Fruit fly (Drosophila melanogaster) whole organism, embryonic: ENCODE data around the gene msd1.

Source experiments
- Atf6 ChIP-seq: fragments of 200-800 bp; sonication (Bioruptor generic); IDR thresholded peaks from 2 replicates; pipeline ENCODE4 v1.3.6; 2022; ENCODE audit warnings: missing biosample characterization, missing genetic modification characterization
- CG11696 ChIP-seq: fragments of 200-800 bp; sonication (Bioruptor generic); IDR thresholded peaks from 2 replicates; pipeline ENCODE4 v1.3.6; 2022; ENCODE audit warnings: missing biosample characterization, missing genetic modification characterization
- CG12219 ChIP-seq: fragments of 200-800 bp; sonication (Bioruptor generic); optimal IDR thresholded peaks from 3 replicates; lab custom pipeline; 2018; ENCODE audit warnings: missing biosample characterization, mild to moderate bottlenecking, missing genetic modification characterization
- CG12769 ChIP-seq: fragments of 200-800 bp; sonication (Bioruptor generic); optimal IDR thresholded peaks from 2 replicates; lab custom pipeline; 2019; ENCODE audit warnings: missing biosample characterization, mild to moderate bottlenecking, missing genetic modification characterization, moderate library complexity
- CG14441 ChIP-seq: fragments of 200-800 bp; sonication (Bioruptor generic); IDR thresholded peaks from 2 replicates; pipeline ENCODE4 v1.3.6; 2022; ENCODE audit warnings: missing biosample characterization, missing genetic modification characterization
- CG16863 ChIP-seq: fragments of 200-800 bp; sonication (Bioruptor generic); optimal IDR thresholded peaks from 3 replicates; lab custom pipeline; 2016; ENCODE audit warnings: missing biosample characterization, missing genetic modification characterization
- CG17385 ChIP-seq: fragments of 200-800 bp; sonication (Bioruptor generic); optimal IDR thresholded peaks from 3 replicates; lab custom pipeline; 2018; ENCODE audit warnings: missing biosample characterization, mild to moderate bottlenecking, missing genetic modification characterization
- CG17612 ChIP-seq: fragments of 200-800 bp; sonication (Bioruptor generic); IDR thresholded peaks from 2 replicates; pipeline ENCODE4 v1.3.6; 2022; ENCODE audit warnings: missing biosample characterization, missing genetic modification characterization
- CG2120 ChIP-seq: fragments of 200-800 bp; sonication (Bioruptor generic); optimal IDR thresholded peaks from 3 replicates; lab custom pipeline; 2016; ENCODE audit warnings: missing biosample characterization, missing genetic modification characterization
- CG2678 ChIP-seq: fragments of 200-800 bp; sonication (Bioruptor generic); optimal IDR thresholded peaks from 3 replicates; lab custom pipeline; 2019; ENCODE audit warnings: missing biosample characterization, mild to moderate bottlenecking, missing genetic modification characterization, moderate library complexity
- CG3281 ChIP-seq: fragments of 200-800 bp; sonication (Bioruptor generic); optimal IDR thresholded peaks from 3 replicates; lab custom pipeline; 2017; ENCODE audit warnings: missing biosample characterization, mild to moderate bottlenecking, missing genetic modification characterization
- CG34376 ChIP-seq: fragments of 200-800 bp; sonication (Bioruptor generic); optimal IDR thresholded peaks from 2 replicates; lab custom pipeline; 2018; ENCODE audit warnings: missing biosample characterization, mild to moderate bottlenecking, missing genetic modification characterization
- CG7556 ChIP-seq: fragments of 200-800 bp; sonication (Bioruptor generic); optimal IDR thresholded peaks from 2 replicates; lab custom pipeline; 2017; ENCODE audit warnings: missing biosample characterization, mild to moderate bottlenecking, missing genetic modification characterization
- CG9727 ChIP-seq: fragments of 200-800 bp; sonication (Bioruptor generic); optimal IDR thresholded peaks from 3 replicates; lab custom pipeline; 2017; ENCODE audit warnings: missing biosample characterization, mild to moderate bottlenecking, missing genetic modification characterization
- CG9932 ChIP-seq: fragments of 200-800 bp; sonication (Bioruptor generic); IDR thresholded peaks from 2 replicates; pipeline ENCODE4 v1.3.6; 2022; ENCODE audit warnings: missing biosample characterization, missing genetic modification characterization
- CTCF ChIP-seq: fragments of 200-800 bp; sonication (Bioruptor generic); optimal IDR thresholded peaks from 2 replicates; lab custom pipeline; 2017; ENCODE audit warnings: missing biosample characterization, mild to moderate bottlenecking, missing genetic modification characterization, moderate library complexity
- Dbx ChIP-seq: fragments of 200-800 bp; sonication (Bioruptor generic); IDR thresholded peaks from 3 replicates; pipeline ENCODE4 v1.3.6; 2022; ENCODE audit warnings: missing biosample characterization, missing genetic modification characterization
- Dek ChIP-seq: fragments of 200-800 bp; sonication (Bioruptor generic); optimal IDR thresholded peaks from 3 replicates; lab custom pipeline; 2019; ENCODE audit warnings: missing biosample characterization, mild to moderate bottlenecking, missing genetic modification characterization, moderate library complexity
- Fer1 ChIP-seq: fragments of 200-800 bp; sonication (Bioruptor generic); optimal IDR thresholded peaks from 2 replicates; lab custom pipeline; 2017; ENCODE audit warnings: missing biosample characterization, mild to moderate bottlenecking, missing genetic modification characterization
- GATAe ChIP-seq: fragments of 200-800 bp; sonication (Bioruptor generic); conservative IDR thresholded peaks from 2 replicates; pipeline ENCODE4 v1.3.6; 2022; ENCODE audit warnings: missing biosample characterization, missing genetic modification characterization
- HLH3B ChIP-seq: fragments of 200-800 bp; sonication (Bioruptor generic); IDR thresholded peaks from 2 replicates; pipeline ENCODE4 v1.3.6; 2022; ENCODE audit warnings: missing biosample characterization, missing genetic modification characterization
- Hr78 ChIP-seq, 2 experiments: fragments of 200-800 bp in 1 of 2; fragments of >200 bp in 1 of 2; sonication (Bioruptor generic) in 1 of 2; optimal IDR thresholded peaks; 2 replicates each; lab custom pipeline; 2017 to 2019; ENCODE audit warnings: missing biosample characterization in 2 of 2, missing genetic modification characterization in 2 of 2, mild to moderate bottlenecking in 1 of 2, moderate library complexity in 1 of 2
- Med ChIP-seq: fragments of 200-800 bp; sonication (Bioruptor generic); peaks from one replicate; lab custom pipeline; 2016; ENCODE audit warnings: missing biosample characterization, missing genetic modification characterization, mild to moderate bottlenecking, inconsistent platforms, moderate library complexity
- Meics ChIP-seq: fragments of 200-800 bp; sonication (Bioruptor generic); optimal IDR thresholded peaks from 2 replicates; lab custom pipeline; 2017; ENCODE audit warnings: missing biosample characterization, mild to moderate bottlenecking, missing genetic modification characterization
- PHDP ChIP-seq: fragments of 200-800 bp; sonication (Bioruptor generic); optimal IDR thresholded peaks from 3 replicates; lab custom pipeline; 2018; ENCODE audit warnings: missing biosample characterization, mild to moderate bottlenecking, missing genetic modification characterization, moderate library complexity
- Trl ChIP-seq, 3 experiments: fragments of >200 bp in 2 of 3; fragments of 200-800 bp in 1 of 3; sonication (Bioruptor generic) in 1 of 3; optimal IDR thresholded peaks; 2 replicates in 1 of 3; 3 replicates in 2 of 3; lab custom pipeline; 2016 to 2017; ENCODE audit warnings: missing biosample characterization in 1 of 3, missing genetic modification characterization in 1 of 3
- Xrp1 ChIP-seq: fragments of 200-800 bp; sonication (Bioruptor generic); IDR thresholded peaks from 2 replicates; pipeline ENCODE4 v1.3.6; 2022; ENCODE audit warnings: missing biosample characterization, missing genetic modification characterization
- cg ChIP-seq: fragments of 200-800 bp; sonication (Bioruptor generic); optimal IDR thresholded peaks from 3 replicates; lab custom pipeline; 2019; ENCODE audit warnings: missing biosample characterization, mild to moderate bottlenecking, missing genetic modification characterization, moderate library complexity
- chinmo ChIP-seq: fragments of 200-800 bp; sonication (Bioruptor generic); IDR thresholded peaks from 4 replicates; pipeline ENCODE4 v1.3.6; 2022; ENCODE audit warnings: missing biosample characterization, missing genetic modification characterization; ENCODE audit not compliant: partially characterized antibody
- corto ChIP-seq: fragments of 200-800 bp; sonication (Bioruptor generic); optimal IDR thresholded peaks from 2 replicates; lab custom pipeline; 2016; ENCODE audit warnings: missing biosample characterization, mild to moderate bottlenecking, missing genetic modification characterization, moderate library complexity
- lilli ChIP-seq: fragments of 200-800 bp; sonication (Bioruptor generic); optimal IDR thresholded peaks from 3 replicates; lab custom pipeline; 2016; ENCODE audit warnings: missing biosample characterization, missing genetic modification characterization
- nerfin-1 ChIP-seq: fragments of 200-800 bp; sonication (Bioruptor generic); optimal IDR thresholded peaks from 3 replicates; lab custom pipeline; 2019; ENCODE audit warnings: missing biosample characterization, mild to moderate bottlenecking, missing genetic modification characterization, moderate library complexity
- ranshi ChIP-seq: fragments of 200-800 bp; sonication (Bioruptor generic); IDR thresholded peaks from 2 replicates; pipeline ENCODE4 v1.3.6; 2022; ENCODE audit warnings: missing biosample characterization, missing genetic modification characterization
- sd ChIP-seq: fragments of 200-800 bp; sonication (Bioruptor generic); optimal IDR thresholded peaks from 3 replicates; lab custom pipeline; 2018; ENCODE audit warnings: missing biosample characterization, mild to moderate bottlenecking, missing genetic modification characterization, moderate library complexity
- seq ChIP-seq: fragments of 200-800 bp; sonication (Bioruptor generic); IDR thresholded peaks from 2 replicates; pipeline ENCODE4 v1.3.6; 2022; ENCODE audit warnings: missing biosample characterization, missing genetic modification characterization
- slbo ChIP-seq: fragments of 200-800 bp; sonication (Bioruptor generic); IDR thresholded peaks from 2 replicates; pipeline ENCODE4 v1.3.6; 2022; ENCODE audit warnings: missing biosample characterization, missing genetic modification characterization
- sug ChIP-seq: fragments of 200-800 bp; optimal IDR thresholded peaks from 2 replicates; lab custom pipeline; 2019; ENCODE audit warnings: missing biosample characterization, mild to moderate bottlenecking, missing genetic modification characterization, moderate library complexity
- tll ChIP-seq, 2 experiments: fragments of 200-800 bp in 1 of 2; fragments of >200 bp in 1 of 2; sonication (Bioruptor generic) in 1 of 2; optimal IDR thresholded peaks; 2 replicates each; lab custom pipeline; 2017 to 2019; ENCODE audit warnings: missing biosample characterization in 2 of 2, missing genetic modification characterization in 2 of 2, mild to moderate bottlenecking in 1 of 2, moderate library complexity in 1 of 2

msd1 gene

dm6 chr3L:1335989-1336961, 4.7 kb downstream of the msd1 start (continued):
- TF ChIP-seq lilli (GFP tag; lab: Kevin White, UChicago) = peak; percentile 43
- TF ChIP-seq cg = peak; percentile 26
- peak; percentile 7 for TF ChIP-seq CG7556
- peak; percentile 30; the same call in 1 of the 2 replicates for TF ChIP-seq CG9932
- 0 out of 4 replicates have a peak, but pooled peaks have one; percentile 29 for TF ChIP-seq chinmo (GFP tag; lab: Robert Waterston, UW)
- TF ChIP-seq CG17385 = no peak
- peak; percentile 22 for TF ChIP-seq PHDP (tag; lab: Kevin White, UChicago)
- no peak for TF ChIP-seq CG16863 (GFP tag; lab: Kevin White, UChicago)
- peak; percentile 91 for TF ChIP-seq CG11696 (GFP tag; lab: Robert Waterston, UW)
- TF ChIP-seq Med (GFP tag; lab: Kevin White, UChicago) = peak; percentile 90
- TF ChIP-seq Fer1 (GFP tag; lab: Kevin White, UChicago) = peak; percentile 22
- no peak for TF ChIP-seq CTCF (GFP tag; lab: Kevin White, UChicago)
- peak; percentile 58; the same call in 1 of the 2 replicates for TF ChIP-seq GATAe (GFP tag; lab: Robert Waterston, UW)
- peak; percentile 9 for TF ChIP-seq CG3281 (GFP tag; lab: Kevin White, UChicago)
- TF ChIP-seq Meics (GFP tag; lab: Kevin White, UChicago) = peak; percentile 38
- TF ChIP-seq tll (GFP tag; optimal IDR thresholded peaks at IDR 0.05; lab: Kevin White, UChicago) = peak in 1 of 2 experiments; percentile 43
- peak; percentile 92 for TF ChIP-seq CG34376 (GFP tag; lab: Kevin White, UChicago)
- TF ChIP-seq Dek (tag; lab: Kevin White, UChicago) = no peak
- peak; percentile 35; the same call in 1 of the 2 replicates for TF ChIP-seq slbo
- peak; percentile 13; the same call in 1 of the 2 replicates for TF ChIP-seq CG14441
- no peak for TF ChIP-seq ranshi
- TF ChIP-seq Atf6 (GFP tag; lab: Robert Waterston, UW) = peak; percentile 26; the same call in 1 of the 2 replicates
- TF ChIP-seq CG17612 (GFP tag; lab: Robert Waterston, UW) = no peak
- TF ChIP-seq CG2678 (tag; lab: Kevin White, UChicago) = no peak
- peak; percentile 89 for TF ChIP-seq sd (tag; lab: Kevin White, UChicago)
- TF ChIP-seq Trl (optimal IDR thresholded peaks at IDR 0.05; lab: Kevin White, UChicago) = peak in 1 of 2 experiments; percentile 3
- no peak for TF ChIP-seq Trl (GFP tag; optimal IDR thresholded peaks at IDR 0.05; lab: Kevin White, UChicago)
- TF ChIP-seq Xrp1 (GFP tag; lab: Robert Waterston, UW) = peak; percentile 28; the same call in 1 of the 2 replicates
- TF ChIP-seq nerfin-1 = no peak
- peak; percentile 32 for TF ChIP-seq corto
- TF ChIP-seq seq = 0 out of 2 replicates have a peak, but pooled peaks have one; percentile 16
- no peak for TF ChIP-seq CG12219 (GFP tag; lab: Kevin White, UChicago)
- TF ChIP-seq sug (tag; lab: Kevin White, UChicago) = peak; percentile 76
- TF ChIP-seq HLH3B (GFP tag; lab: Robert Waterston, UW) = 0 out of 2 replicates have a peak, but pooled peaks have one; percentile 5
- TF ChIP-seq CG12769 = peak; percentile 52
- peak; percentile 7 for TF ChIP-seq CG9727 (GFP tag; lab: Kevin White, UChicago)
- peak; percentile 42 for TF ChIP-seq CG2120 (GFP tag; lab: Kevin White, UChicago)
- TF ChIP-seq Hr78 (GFP tag; optimal IDR thresholded peaks at IDR 0.05; lab: Kevin White, UChicago) = peak in 1 of 2 experiments; percentile 17
- TF ChIP-seq Dbx (GFP tag; lab: Robert Waterston, UW) = 0 out of 3 replicates have a peak, but pooled peaks have one; percentile 26
